Worm (Caenorhabditis elegans): ENCODE results near the gene tsp-18.

tsp-18 gene

ce11 chrII:5917010-5917472 is 12.7 kb downstream of the tsp-18 start, which contains the start of gene frh-1:
Gene frh-1 (plus strand): TSS chrII:5917422.
- TF ChIP-seq flh-1 (GFP tag; optimal IDR thresholded peaks at IDR 0.05) (no peak), nhr-28 (tag; optimal IDR thresholded peaks at IDR 0.05) (no peak), unc-39 (tag; optimal IDR thresholded peaks at IDR 0.05) (no peak), nhr-237 (tag; optimal IDR thresholded peaks at IDR 0.05) (no peak), tbx-8 (GFP tag; optimal IDR thresholded peaks at IDR 0.05) (no peak), lin-13 (tag; optimal IDR thresholded peaks at IDR 0.05) (no peak), ztf-11 (tag; optimal IDR thresholded peaks at IDR 0.05) (no peak), sem-2 (GFP tag; optimal IDR thresholded peaks at IDR 0.05) (no peak), snpc-4 (tag; optimal IDR thresholded peaks at IDR 0.05) (no peak), sptf-1 (tag; optimal IDR thresholded peaks at IDR 0.05) (no peak), nhr-12 (tag; optimal IDR thresholded peaks at IDR 0.05) (no peak), ceh-83 (GFP tag; optimal IDR thresholded peaks at IDR 0.05) (no peak), mep-1 (tag; optimal IDR thresholded peaks at IDR 0.05) (no peak), blmp-1 (tag; optimal IDR thresholded peaks at IDR 0.05) (no peak), hlh-1 (tag; optimal IDR thresholded peaks at IDR 0.05) (no peak)

ce11 chrII:5918149-5918697 is 13.9 kb downstream of the tsp-18 start, which contains the start of gene ptp-2:
Gene ptp-2 (plus strand): TSS chrII:5918647.
- TF ChIP-seq ces-1 (GFP tag; optimal IDR thresholded peaks at IDR 0.05): peak; percentile 91
- peak; percentile 13 for TF ChIP-seq nhr-237 (tag; optimal IDR thresholded peaks at IDR 0.05)
- TF ChIP-seq M03D4.4 (tag; optimal IDR thresholded peaks at IDR 0.05): no peak

- TF ChIP-seq lin-13 (tag; optimal IDR thresholded peaks at IDR 0.05) (no peak), blmp-1 (tag; optimal IDR thresholded peaks at IDR 0.05) (no peak), lin-32 (GFP tag; optimal IDR thresholded peaks at IDR 0.05) (no peak), ztf-11 (tag; optimal IDR thresholded peaks at IDR 0.05) (no peak), nhr-2 (tag; optimal IDR thresholded peaks at IDR 0.05) (no peak), nhr-28 (tag; optimal IDR thresholded peaks at IDR 0.05) (no peak), M03D4.4 (tag; optimal IDR thresholded peaks at IDR 0.05) (no peak), unc-62 (GFP tag; optimal IDR thresholded peaks at IDR 0.05) (no peak), ceh-43 (GFP tag; optimal IDR thresholded peaks at IDR 0.05) (no peak)
These were observed 17.3 kb downstream of the tsp-18 start, which contains the start of gene vrk-1 for ce11 chrII:5921620-5922019. Gene vrk-1 (plus strand): TSS chrII:5921967.

- no peak for TF ChIP-seq ztf-11 (tag; optimal IDR thresholded peaks at IDR 0.05)
- TF ChIP-seq cnd-1 (tag; optimal IDR thresholded peaks at IDR 0.05): no peak
- TF ChIP-seq pha-4 (tag; optimal IDR thresholded peaks at IDR 0.05): no peak
- no peak for TF ChIP-seq lsy-2 (tag; optimal IDR thresholded peaks at IDR 0.05)
- no peak for TF ChIP-seq mep-1 (tag; optimal IDR thresholded peaks at IDR 0.05)
- TF ChIP-seq nhr-28 (tag; optimal IDR thresholded peaks at IDR 0.05): no peak
- TF ChIP-seq hlh-1 (tag; optimal IDR thresholded peaks at IDR 0.05): no peak
- TF ChIP-seq unc-62 (GFP tag; optimal IDR thresholded peaks at IDR 0.05): no peak
- no peak for TF ChIP-seq tbx-8 (GFP tag; optimal IDR thresholded peaks at IDR 0.05)
- TF ChIP-seq snpc-4 (tag; optimal IDR thresholded peaks at IDR 0.05): no peak
- TF ChIP-seq lin-32 (GFP tag; optimal IDR thresholded peaks at IDR 0.05): no peak
- TF ChIP-seq drap-1 (GFP tag; optimal IDR thresholded peaks at IDR 0.05): no peak
- no peak for TF ChIP-seq zip-8 (tag; optimal IDR thresholded peaks at IDR 0.05)
- no peak for TF ChIP-seq flh-1 (GFP tag; optimal IDR thresholded peaks at IDR 0.05)
- no peak for TF ChIP-seq elt-3 (tag; optimal IDR thresholded peaks at IDR 0.05)
- no peak for TF ChIP-seq nhr-237 (tag; optimal IDR thresholded peaks at IDR 0.05)
These were observed 24.1 kb downstream of the tsp-18 start, which contains the start of gene egl-44 for ce11 chrII:5928502-5928901. Gene egl-44 (plus strand): TSS chrII:5928802.

ce11 chrII:5930095-5930653 is 25.8 kb downstream of the tsp-18 start:
- TF ChIP-seq unc-62 (GFP tag; optimal IDR thresholded peaks at IDR 0.05) (no peak), hlh-1 (tag; optimal IDR thresholded peaks at IDR 0.05) (no peak), mls-2 (tag; optimal IDR thresholded peaks at IDR 0.05) (no peak), elt-3 (tag; optimal IDR thresholded peaks at IDR 0.05) (no peak)

ce11 chrII:5931109-5931508 is 26.8 kb downstream of the tsp-18 start:
- TF ChIP-seq unc-120 (tag; optimal IDR thresholded peaks at IDR 0.05; ENCODE audit: poor library complexity, severe bottlenecking) (no peak), nhr-237 (tag; optimal IDR thresholded peaks at IDR 0.05) (peak; percentile 27), M03D4.4 (tag; optimal IDR thresholded peaks at IDR 0.05) (no peak), ceh-39 (tag; optimal IDR thresholded peaks at IDR 0.05) (no peak)

Measured in whole organism, mixed stage, embryonic.